Worm (Caenorhabditis elegans): ENCODE data around the gene col-144.

Gene col-144

ce11 chrV:9162955-9163468, 2.6 kb upstream of the col-144 start, which contains the start of gene col-145:
TSS of gene col-145 (minus strand) at chrV:9163005.
- no peak for TF ChIP-seq unc-62 (GFP tag; optimal IDR thresholded peaks at IDR 0.05)
- peak; percentile 61 for TF ChIP-seq egl-27 (tag; optimal IDR thresholded peaks at IDR 0.05)
- peak; percentile 47 for TF ChIP-seq nhr-25 (tag; optimal IDR thresholded peaks at IDR 0.05)
- TF ChIP-seq nhr-23 (tag; optimal IDR thresholded peaks at IDR 0.05): peak; percentile 1

DNA sequence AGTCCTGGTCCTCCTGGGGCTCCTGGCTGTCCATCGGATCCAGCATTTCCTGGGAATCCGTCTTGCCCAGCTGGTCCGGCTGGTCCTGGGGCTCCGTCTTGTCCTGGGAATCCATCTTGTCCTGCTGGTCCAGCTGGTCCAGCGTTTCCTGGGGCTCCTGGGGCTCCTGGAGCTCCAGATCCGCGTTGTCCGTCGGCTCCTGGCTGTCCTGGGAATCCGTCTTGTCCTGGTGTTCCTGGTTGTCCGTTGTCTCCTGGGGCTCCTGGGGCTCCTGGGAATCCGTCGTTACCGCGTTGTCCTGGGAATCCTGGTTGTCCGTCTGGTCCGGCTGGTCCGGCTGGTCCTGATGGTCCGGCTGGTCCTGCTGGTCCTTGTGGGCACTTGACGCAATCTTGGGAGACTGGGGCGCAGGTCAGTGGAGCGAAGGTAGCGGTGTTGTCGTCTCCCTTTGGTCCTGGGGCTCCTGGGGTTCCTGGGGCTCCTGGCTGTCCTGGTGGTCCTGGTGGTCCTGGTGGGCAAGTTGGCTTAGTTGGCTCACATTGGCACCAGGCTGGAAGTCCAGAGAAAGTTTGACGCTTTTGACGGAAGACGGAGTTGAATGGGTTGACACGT, 1.8 kb upstream of the col-144 start:
- TF ChIP-seq jun-1 (tag; optimal IDR thresholded peaks at IDR 0.05) (no peak), nhr-67 (tag; optimal IDR thresholded peaks at IDR 0.05) (no peak), skn-1 (tag; optimal IDR thresholded peaks at IDR 0.05) (no peak), nhr-237 (tag; optimal IDR thresholded peaks at IDR 0.05) (no peak), unc-39 (tag; optimal IDR thresholded peaks at IDR 0.05) (no peak), fos-1 (tag; optimal IDR thresholded peaks at IDR 0.05) (no peak), R02D3.7 (tag; optimal IDR thresholded peaks at IDR 0.05) (no peak)

- TF ChIP-seq nhr-25 (tag; optimal IDR thresholded peaks at IDR 0.05) (peak; percentile 88), nfya-1 (tag; optimal IDR thresholded peaks at IDR 0.05; ENCODE audit: insufficient read depth) (peak; percentile 34), ama-1 (optimal IDR thresholded peaks at IDR 0.05) (peak; percentile 68)
Observed at ce11 chrV:9159146-9159717, 1.2 kb downstream of the col-144 start.

- no peak for TF ChIP-seq ceh-9 (tag; optimal IDR thresholded peaks at IDR 0.05)
- TF ChIP-seq fkh-10 (GFP tag; optimal IDR thresholded peaks at IDR 0.05): peak; percentile 96
Observed at ce11 chrV:9157597-9157996, 2.8 kb downstream of the col-144 start.

DNA sequence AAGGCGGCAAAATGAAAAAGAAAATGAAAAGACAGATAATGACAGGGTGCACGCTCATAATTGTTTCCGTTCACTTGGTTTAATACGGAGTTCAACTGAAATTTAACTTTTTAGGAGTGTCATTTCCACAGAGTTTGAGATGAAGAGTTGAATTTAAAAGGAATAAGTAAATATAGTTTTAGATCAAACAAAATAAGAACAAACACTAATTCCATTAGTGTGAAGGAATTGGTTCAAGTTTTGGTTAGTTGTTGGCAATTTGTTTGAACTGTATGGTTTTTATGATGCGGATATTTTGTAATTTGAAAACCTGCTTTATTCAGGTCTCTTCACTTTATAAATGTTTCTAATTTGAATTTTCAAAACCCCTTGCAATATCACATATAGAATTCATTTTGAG, 3.8 kb downstream of the col-144 start, which contains the start of gene B0222.15:
TSS of gene B0222.15 (minus strand) at position 101 of the 400 bp plus-strand sequence.
- TF ChIP-seq jun-1 (tag; optimal IDR thresholded peaks at IDR 0.05) (no peak), eor-1 (tag; optimal IDR thresholded peaks at IDR 0.05) (no peak), nhr-11 (tag; optimal IDR thresholded peaks at IDR 0.05) (no peak), fos-1 (tag; optimal IDR thresholded peaks at IDR 0.05) (no peak), aly-2 (tag; optimal IDR thresholded peaks at IDR 0.05) (no peak), tbx-2 (tag; optimal IDR thresholded peaks at IDR 0.05) (no peak), mdl-1 (tag; optimal IDR thresholded peaks at IDR 0.05) (no peak), fkh-2 (tag; optimal IDR thresholded peaks at IDR 0.05) (no peak), nhr-237 (tag; optimal IDR thresholded peaks at IDR 0.05) (no peak), nhr-43 (tag; optimal IDR thresholded peaks at IDR 0.05; ENCODE audit: poor library complexity, severe bottlenecking) (no peak), elt-3 (tag; optimal IDR thresholded peaks at IDR 0.05) (no peak), ceh-9 (tag; optimal IDR thresholded peaks at IDR 0.05) (no peak), ztf-4 (tag; optimal IDR thresholded peaks at IDR 0.05) (no peak), egl-27 (tag; optimal IDR thresholded peaks at IDR 0.05) (no peak), lin-15B (tag; optimal IDR thresholded peaks at IDR 0.05) (no peak), ztf-11 (tag; optimal IDR thresholded peaks at IDR 0.05) (no peak), nhr-28 (tag; optimal IDR thresholded peaks at IDR 0.05) (no peak), snpc-4 (tag; optimal IDR thresholded peaks at IDR 0.05) (no peak)

DNA sequence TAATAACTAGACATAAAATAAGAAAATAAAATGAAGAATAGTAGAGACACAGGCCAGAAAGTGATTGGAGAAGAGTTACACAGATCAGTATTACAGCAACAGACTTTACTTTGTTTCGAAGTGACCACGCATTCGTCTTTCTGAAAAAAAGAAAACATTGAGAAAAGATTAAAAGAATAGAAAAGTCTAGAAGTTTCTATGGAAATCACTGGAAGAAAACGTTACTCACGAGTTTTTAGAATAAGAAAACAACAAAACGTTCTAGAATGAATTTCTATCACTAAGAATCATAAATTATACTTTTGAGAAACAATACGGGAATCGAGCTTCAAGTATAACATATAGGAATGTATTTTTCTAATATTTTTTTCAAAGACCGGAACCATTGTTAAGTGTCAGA, 4.8 kb downstream of the col-144 start:
- TF ChIP-seq mdl-1 (tag; optimal IDR thresholded peaks at IDR 0.05) (no peak), ztf-4 (tag; optimal IDR thresholded peaks at IDR 0.05) (no peak), pqm-1 (tag; optimal IDR thresholded peaks at IDR 0.05) (no peak), lsy-12 (tag; optimal IDR thresholded peaks at IDR 0.05) (no peak), elt-3 (tag; optimal IDR thresholded peaks at IDR 0.05) (no peak), fkh-2 (tag; optimal IDR thresholded peaks at IDR 0.05) (no peak), nhr-77 (tag; optimal IDR thresholded peaks at IDR 0.05) (no peak), egl-27 (tag; optimal IDR thresholded peaks at IDR 0.05) (no peak), nhr-23 (tag; optimal IDR thresholded peaks at IDR 0.05) (no peak), ceh-28 (tag; optimal IDR thresholded peaks at IDR 0.05) (no peak), nhr-43 (tag; optimal IDR thresholded peaks at IDR 0.05; ENCODE audit: poor library complexity, severe bottlenecking) (no peak), nhr-67 (tag; optimal IDR thresholded peaks at IDR 0.05) (no peak), elt-2 (tag; optimal IDR thresholded peaks at IDR 0.05) (no peak), ceh-9 (tag; optimal IDR thresholded peaks at IDR 0.05) (no peak), nhr-12 (tag; optimal IDR thresholded peaks at IDR 0.05) (no peak), ceh-16 (tag; optimal IDR thresholded peaks at IDR 0.05) (no peak), fos-1 (tag; optimal IDR thresholded peaks at IDR 0.05) (no peak), snpc-4 (tag; optimal IDR thresholded peaks at IDR 0.05) (no peak)

All from whole organism, L3 larva.